Worm (Caenorhabditis elegans) whole organism, early embryonic: Measurements from ENCODE around the gene Y54G2A.73.

Source experiments
- ama-1 ChIP-seq: fragments of 150-350 bp; optimal IDR thresholded peaks from 2 replicates; lab custom pipeline; 2014
- ceh-36 ChIP-seq: sonication (generic microtip); optimal IDR thresholded peaks from 2 replicates; lab custom pipeline; 2016; ENCODE audit warnings: missing genetic modification characterization, inconsistent platforms, missing compliant biosample characterization
- flt-1 ChIP-seq: fragments of 200-800 bp; sonication (Bioruptor generic); IDR thresholded peaks from 2 replicates; pipeline ENCODE4 v1.3.6; 2022; ENCODE audit warnings: missing genetic modification characterization, missing compliant biosample characterization
- hnd-1 ChIP-seq: sonication (generic microtip); optimal IDR thresholded peaks from 2 replicates; lab custom pipeline; 2016; ENCODE audit warnings: missing genetic modification characterization, missing compliant biosample characterization
- sea-1 ChIP-seq: fragments of 200-800 bp; sonication (Bioruptor generic); conservative IDR thresholded peaks from 2 replicates; pipeline ENCODE4 v1.3.6; 2022; ENCODE audit warnings: missing genetic modification characterization, missing compliant biosample characterization

- TF ChIP-seq ama-1 (lab: Kevin White, UChicago) (no peak), hnd-1 (tag; lab: Kevin White, UChicago) (no peak), sea-1 (no peak), flt-1 (GFP tag; lab: Robert Waterston, UW) (no peak), ceh-36 (tag; lab: Kevin White, UChicago) (no peak)
Observed at ce11 chrIV:2966884-2967283, 41.8 kb downstream of the Y54G2A.73 start.
